Fruit fly (Drosophila melanogaster) whole organism, prepupa: Measurements from ENCODE around the gene msd1.

Source experiments
- CG10669 ChIP-seq: fragments of 200-800 bp; sonication (Bioruptor generic); optimal IDR thresholded peaks from 3 replicates; lab custom pipeline; 2018; ENCODE audit warnings: missing biosample characterization, mild to moderate bottlenecking, missing genetic modification characterization, moderate library complexity
- CG15336 ChIP-seq: fragments of 200-800 bp; sonication (Bioruptor generic); IDR thresholded peaks from 2 replicates; pipeline ENCODE4 v1.3.6; 2022; ENCODE audit warnings: missing biosample characterization, missing genetic modification characterization
- CG34406 ChIP-seq: fragments of 200-800 bp; sonication (Bioruptor generic); optimal IDR thresholded peaks from 3 replicates; lab custom pipeline; 2016; ENCODE audit warnings: missing biosample characterization, missing genetic modification characterization
- CG3919 ChIP-seq: fragments of 200-800 bp; sonication (Bioruptor generic); optimal IDR thresholded peaks from 3 replicates; lab custom pipeline; 2016; ENCODE audit warnings: missing biosample characterization, missing genetic modification characterization
- Eip75B ChIP-seq: fragments of 200-800 bp; sonication (Bioruptor generic); optimal IDR thresholded peaks from 3 replicates; lab custom pipeline; 2016; ENCODE audit warnings: missing biosample characterization, missing genetic modification characterization
- Smox ChIP-seq: fragments of 200-800 bp; sonication (Bioruptor generic); optimal IDR thresholded peaks from 3 replicates; lab custom pipeline; 2016; ENCODE audit warnings: missing biosample characterization, missing genetic modification characterization
- esn ChIP-seq: fragments of 200-800 bp; sonication (Bioruptor generic); optimal IDR thresholded peaks from 2 replicates; lab custom pipeline; 2016; ENCODE audit warnings: missing biosample characterization, mild to moderate bottlenecking, missing genetic modification characterization, moderate library complexity
- fkh ChIP-seq: fragments of 200-800 bp; sonication (Bioruptor generic); optimal IDR thresholded peaks from 3 replicates; lab custom pipeline; 2017; ENCODE audit warnings: missing biosample characterization, mild to moderate bottlenecking, missing genetic modification characterization, moderate library complexity

dm6 chr3L:1294835-1295234 is 36.7 kb upstream of the msd1 start:
- TF ChIP-seq CG3919 (GFP tag; lab: Kevin White, UChicago) (no peak), fkh (no peak), Smox (no peak), CG34406 (GFP tag; lab: Kevin White, UChicago) (no peak), CG15336 (GFP tag; lab: Robert Waterston, UW) (no peak), Eip75B (GFP tag; lab: Kevin White, UChicago) (no peak), esn (no peak), CG10669 (GFP tag; lab: Kevin White, UChicago) (no peak)
